Worm (Caenorhabditis elegans): ENCODE measurements around the gene C33H5.16.

C33H5.16 gene

ce11 chrIV:7845585-7845984 is 42.4 kb upstream of the C33H5.16 start (continued):
- no peak for TF ChIP-seq ZK546.5 (tag; optimal IDR thresholded peaks at IDR 0.05)
- TF ChIP-seq nhr-42 (GFP tag; IDR thresholded peaks at IDR 0.05) = no peak
- peak; percentile 29 to 74 for TF ChIP-seq lsy-2 (tag; optimal IDR thresholded peaks at IDR 0.05)
- TF ChIP-seq tra-1 (GFP tag; IDR thresholded peaks at IDR 0.05) = peak; percentile 44; the same call in 1 of the 2 replicates
- TF ChIP-seq dmd-8 (GFP tag; IDR thresholded peaks at IDR 0.05) = 0 out of 2 replicates have a peak, but pooled peaks have one; percentile 55
- no peak for TF ChIP-seq attf-4 (tag; optimal IDR thresholded peaks at IDR 0.05)
- no peak for TF ChIP-seq nhr-6 (tag; optimal IDR thresholded peaks at IDR 0.05)
- peak; percentile 91 for TF ChIP-seq rbr-2 (tag; optimal IDR thresholded peaks at IDR 0.05)
- TF ChIP-seq ceh-62 (tag; optimal IDR thresholded peaks at IDR 0.05) = no peak
- no peak for TF ChIP-seq egl-43 (GFP tag; IDR thresholded peaks at IDR 0.05)
- no peak for TF ChIP-seq mdt-29 (GFP tag; IDR thresholded peaks at IDR 0.05)
- TF ChIP-seq nhr-77 (tag; optimal IDR thresholded peaks at IDR 0.05) = peak; percentile 37
- no peak for TF ChIP-seq skn-1 (tag; optimal IDR thresholded peaks at IDR 0.05)
- TF ChIP-seq lin-29 (GFP tag; IDR thresholded peaks at IDR 0.05) = no peak
- peak; percentile 25 to 57 for TF ChIP-seq daf-16 (GFP tag; optimal IDR thresholded peaks at IDR 0.05)
- TF ChIP-seq daf-16 (tag; optimal IDR thresholded peaks at IDR 0.05) = peak; percentile 72
- no peak for TF ChIP-seq unc-39 (tag; optimal IDR thresholded peaks at IDR 0.05)
- TF ChIP-seq nhr-102 (tag; optimal IDR thresholded peaks at IDR 0.05) = peak; percentile 52
- TF ChIP-seq daf-19 (GFP tag; conservative IDR thresholded peaks at IDR 0.05) = no peak
- TF ChIP-seq gei-8 (GFP tag; optimal IDR thresholded peaks at IDR 0.05) = no peak
- peak in 1 of 2 experiments; percentile 72 for TF ChIP-seq unc-62 (GFP tag; optimal IDR thresholded peaks at IDR 0.05 in 1 of 2)
- no peak for TF ChIP-seq unc-62 (tag; optimal IDR thresholded peaks at IDR 0.05)
- TF ChIP-seq F37D6.2 (tag; optimal IDR thresholded peaks at IDR 0.05) = peak; percentile 51
- peak; percentile 15 for TF ChIP-seq T20F7.1 (GFP tag; optimal IDR thresholded peaks at IDR 0.05)
- TF ChIP-seq zip-2 (tag; optimal IDR thresholded peaks at IDR 0.05) = no peak
- TF ChIP-seq mep-1 (tag; optimal IDR thresholded peaks at IDR 0.05) = peak; percentile 89
- TF ChIP-seq lin-15B (tag; optimal IDR thresholded peaks at IDR 0.05) = no peak
- TF ChIP-seq fkh-10 (GFP tag; optimal IDR thresholded peaks at IDR 0.05) = peak; percentile 59
- TF ChIP-seq hlh-11 (tag; optimal IDR thresholded peaks at IDR 0.05) = peak; percentile 92
- TF ChIP-seq mes-2 (tag; optimal IDR thresholded peaks at IDR 0.05; ENCODE audit: poor library complexity, severe bottlenecking) = peak; percentile 77
- peak; percentile 70; the same call in 1 of the 2 replicates for TF ChIP-seq ceh-20 (GFP tag; IDR thresholded peaks at IDR 0.05)
- TF ChIP-seq ztf-11 (tag; optimal IDR thresholded peaks at IDR 0.05) = no peak
- TF ChIP-seq madf-5 (GFP tag; IDR thresholded peaks at IDR 0.05) = no peak
- peak; percentile 57 for TF ChIP-seq arid-1 (GFP tag; conservative IDR thresholded peaks at IDR 0.05)
- peak; percentile 31 for TF ChIP-seq ztf-7 (tag; optimal IDR thresholded peaks at IDR 0.05)
- no peak for TF ChIP-seq snpc-1.2 (GFP tag; IDR thresholded peaks at IDR 0.05)
- peak; percentile 62 for TF ChIP-seq nhr-11 (tag; optimal IDR thresholded peaks at IDR 0.05)
- TF ChIP-seq T26A8.4 (GFP tag; IDR thresholded peaks at IDR 0.05) = peak; percentile 41
- TF ChIP-seq daf-12 (tag; optimal IDR thresholded peaks at IDR 0.05) = no peak
- no peak for TF ChIP-seq saeg-2 (GFP tag; IDR thresholded peaks at IDR 0.05)
- no peak for TF ChIP-seq F26F4.8 (GFP tag; conservative IDR thresholded peaks at IDR 0.05)
- TF ChIP-seq hlh-30 (tag; optimal IDR thresholded peaks at IDR 0.05; ENCODE audit: insufficient read depth) = peak; percentile 79
- TF ChIP-seq ces-1 (GFP tag; optimal IDR thresholded peaks at IDR 0.05) = no peak
- TF ChIP-seq dve-1 (tag; optimal IDR thresholded peaks at IDR 0.05; ENCODE audit: insufficient read depth) = peak; percentile 77
- peak; percentile 88 for TF ChIP-seq hmg-1.1 (GFP tag; IDR thresholded peaks at IDR 0.05)
- peak; percentile 58 for TF ChIP-seq nhr-28 (tag; optimal IDR thresholded peaks at IDR 0.05)
- TF ChIP-seq zip-11 (GFP tag; IDR thresholded peaks at IDR 0.05) = no peak
- peak; percentile 82 for TF ChIP-seq mxl-3 (GFP tag; optimal IDR thresholded peaks at IDR 0.05)
- TF ChIP-seq daf-8 (GFP tag; IDR thresholded peaks at IDR 0.05) = no peak
- TF ChIP-seq lin-13 (GFP tag; optimal IDR thresholded peaks at IDR 0.05) = peak; percentile 53
- TF ChIP-seq nhr-48 (tag; optimal IDR thresholded peaks at IDR 0.05) = peak; percentile 52
- TF ChIP-seq lir-3 (tag; optimal IDR thresholded peaks at IDR 0.05) = no peak
- peak; percentile 52 for TF ChIP-seq zag-1 (tag; optimal IDR thresholded peaks at IDR 0.05)
